Fruit fly (Drosophila melanogaster) whole organism, embryonic: ENCODE results near the gene GluProRS.

ENCODE experiments used
- Bgb ChIP-seq: fragments of 200-800 bp; sonication (Bioruptor generic); IDR thresholded peaks from 2 replicates; pipeline ENCODE4 v1.3.6; 2022; ENCODE audit warnings: missing biosample characterization, missing genetic modification characterization; ENCODE audit not compliant: partially characterized antibody
- Blimp-1 ChIP-seq: fragments of 200-800 bp; sonication (Bioruptor generic); optimal IDR thresholded peaks from 3 replicates; lab custom pipeline; 2018; ENCODE audit warnings: missing biosample characterization, missing genetic modification characterization, mild to moderate bottlenecking, moderate library complexity, missing genetic modification reagents
- C15 ChIP-seq: fragments of 200-800 bp; sonication (Bioruptor generic); IDR thresholded peaks from 3 replicates; pipeline ENCODE4 v1.3.6; 2022; ENCODE audit warnings: missing biosample characterization, missing genetic modification characterization
- CG10979 ChIP-seq: fragments of 200-800 bp; sonication (Bioruptor generic); optimal IDR thresholded peaks from 2 replicates; lab custom pipeline; 2018; ENCODE audit warnings: missing biosample characterization, mild to moderate bottlenecking, missing genetic modification characterization, moderate library complexity
- CG11398 ChIP-seq: fragments of 200-800 bp; sonication (Bioruptor generic); optimal IDR thresholded peaks from 2 replicates; lab custom pipeline; 2016; ENCODE audit warnings: missing biosample characterization, missing genetic modification characterization
- CG11560 ChIP-seq: fragments of 200-800 bp; sonication (Bioruptor generic); IDR thresholded peaks from 3 replicates; pipeline ENCODE4 v1.3.6; 2022; ENCODE audit warnings: missing biosample characterization, missing genetic modification characterization
- CG11696 ChIP-seq: fragments of 200-800 bp; sonication (Bioruptor generic); IDR thresholded peaks from 2 replicates; pipeline ENCODE4 v1.3.6; 2022; ENCODE audit warnings: missing biosample characterization, missing genetic modification characterization
- CG15696 ChIP-seq: fragments of 200-800 bp; sonication (Bioruptor generic); optimal IDR thresholded peaks from 2 replicates; lab custom pipeline; 2019; ENCODE audit warnings: missing biosample characterization, mild to moderate bottlenecking, missing genetic modification characterization, moderate library complexity
- CG34224 ChIP-seq: fragments of 200-800 bp; sonication (Bioruptor generic); IDR thresholded peaks from 3 replicates; pipeline ENCODE4 v1.3.6; 2022; ENCODE audit warnings: missing biosample characterization, missing genetic modification characterization; ENCODE audit not compliant: partially characterized antibody
- CG34376 ChIP-seq: fragments of 200-800 bp; sonication (Bioruptor generic); optimal IDR thresholded peaks from 2 replicates; lab custom pipeline; 2018; ENCODE audit warnings: missing biosample characterization, mild to moderate bottlenecking, missing genetic modification characterization
- CG42726 ChIP-seq: fragments of 200-800 bp; sonication (Bioruptor generic); IDR thresholded peaks from 2 replicates; pipeline ENCODE4 v1.3.6; 2022; ENCODE audit warnings: missing biosample characterization, missing genetic modification characterization; ENCODE audit not compliant: partially characterized antibody
- CG5245 ChIP-seq: fragments of 200-800 bp; sonication (Bioruptor generic); optimal IDR thresholded peaks from 3 replicates; lab custom pipeline; 2016; ENCODE audit warnings: missing biosample characterization, missing genetic modification characterization
- CG6175 ChIP-seq: fragments of 200-800 bp; sonication (Bioruptor generic); IDR thresholded peaks from 3 replicates; pipeline ENCODE4 v1.3.6; 2022; ENCODE audit warnings: missing biosample characterization, missing genetic modification characterization
- CG6654 ChIP-seq: fragments of 200-800 bp; sonication (Bioruptor generic); optimal IDR thresholded peaks from 2 replicates; lab custom pipeline; 2017; ENCODE audit warnings: missing biosample characterization, mild to moderate bottlenecking, missing genetic modification characterization
- CG9932 ChIP-seq: fragments of 200-800 bp; sonication (Bioruptor generic); IDR thresholded peaks from 2 replicates; pipeline ENCODE4 v1.3.6; 2022; ENCODE audit warnings: missing biosample characterization, missing genetic modification characterization
- Chrac-16 ChIP-seq: fragments of 200-800 bp; sonication (Bioruptor generic); optimal IDR thresholded peaks from 3 replicates; lab custom pipeline; 2016; ENCODE audit warnings: missing biosample characterization, missing genetic modification characterization
- Fer1 ChIP-seq: fragments of 200-800 bp; sonication (Bioruptor generic); optimal IDR thresholded peaks from 2 replicates; lab custom pipeline; 2017; ENCODE audit warnings: missing biosample characterization, mild to moderate bottlenecking, missing genetic modification characterization
- HmgZ ChIP-seq: fragments of 200-800 bp; sonication (Bioruptor generic); optimal IDR thresholded peaks from 2 replicates; lab custom pipeline; 2018; ENCODE audit warnings: missing biosample characterization, mild to moderate bottlenecking, missing genetic modification characterization
- NC2α ChIP-seq: fragments of 200-800 bp; sonication (Bioruptor generic); optimal IDR thresholded peaks from 2 replicates; lab custom pipeline; 2016; ENCODE audit warnings: missing biosample characterization, missing genetic modification characterization
- NfI ChIP-seq: fragments of 200-800 bp; sonication (Bioruptor generic); optimal IDR thresholded peaks from 3 replicates; lab custom pipeline; 2018; ENCODE audit warnings: missing biosample characterization, mild to moderate bottlenecking, missing genetic modification characterization, moderate library complexity
- Oli ChIP-seq: fragments of 200-800 bp; sonication (Bioruptor generic); optimal IDR thresholded peaks from 2 replicates; lab custom pipeline; 2018; ENCODE audit warnings: missing biosample characterization, mild to moderate bottlenecking, missing genetic modification characterization, moderate library complexity
- Opbp ChIP-seq: fragments of 200-800 bp; sonication (Bioruptor generic); IDR thresholded peaks from 3 replicates; pipeline ENCODE4 v1.3.6; 2022; ENCODE audit warnings: missing biosample characterization, missing genetic modification characterization; ENCODE audit not compliant: partially characterized antibody
- PHDP ChIP-seq: fragments of 200-800 bp; sonication (Bioruptor generic); optimal IDR thresholded peaks from 3 replicates; lab custom pipeline; 2018; ENCODE audit warnings: missing biosample characterization, mild to moderate bottlenecking, missing genetic modification characterization, moderate library complexity
- Ptx1 ChIP-seq: fragments of 200-800 bp; sonication (Bioruptor generic); IDR thresholded peaks from 2 replicates; pipeline ENCODE4 v1.3.6; 2022; ENCODE audit warnings: missing biosample characterization, missing genetic modification characterization
- Rfx ChIP-seq: fragments of 200-800 bp; sonication (Bioruptor generic); IDR thresholded peaks from 2 replicates; pipeline ENCODE4 v1.3.6; 2022; ENCODE audit warnings: missing biosample characterization, missing genetic modification characterization
- Sry-β ChIP-seq: fragments of 200-800 bp; sonication (Bioruptor generic); optimal IDR thresholded peaks from 2 replicates; lab custom pipeline; 2018; ENCODE audit warnings: missing biosample characterization, mild to moderate bottlenecking, missing genetic modification characterization, moderate library complexity
- ab ChIP-seq: fragments of 200-800 bp; sonication (Bioruptor generic); optimal IDR thresholded peaks from 2 replicates; lab custom pipeline; 2016; ENCODE audit warnings: missing biosample characterization, missing genetic modification characterization
- ase ChIP-seq: fragments of 200-800 bp; sonication (Bioruptor generic); IDR thresholded peaks from 3 replicates; pipeline ENCODE4 v1.3.6; 2022; ENCODE audit warnings: missing biosample characterization, missing genetic modification characterization
- bab2 ChIP-seq: fragments of 200-800 bp; sonication (Bioruptor generic); optimal IDR thresholded peaks from 2 replicates; lab custom pipeline; 2016; ENCODE audit warnings: missing biosample characterization, missing genetic modification characterization
- btn ChIP-seq: fragments of 200-800 bp; sonication (Bioruptor generic); optimal IDR thresholded peaks from 2 replicates; lab custom pipeline; 2016; ENCODE audit warnings: missing biosample characterization, missing genetic modification characterization
- cad ChIP-seq: fragments of >200 bp; optimal IDR thresholded peaks from 2 replicates; lab custom pipeline; 2017; ENCODE audit warnings: missing biosample characterization, missing genetic modification characterization
- croc ChIP-seq: fragments of 200-800 bp; sonication (Bioruptor generic); conservative IDR thresholded peaks from 3 replicates; pipeline ENCODE4 v1.3.6; 2022; ENCODE audit warnings: missing biosample characterization, missing genetic modification characterization
- crol ChIP-seq: fragments of 200-800 bp; sonication (Bioruptor generic); IDR thresholded peaks from 2 replicates; pipeline ENCODE4 v1.3.6; 2022; ENCODE audit warnings: missing biosample characterization, missing genetic modification characterization
- crp ChIP-seq, 2 experiments: fragments of 200-800 bp; sonication (Bioruptor generic); optimal IDR thresholded peaks; 2 replicates in 1 of 2; 3 replicates in 1 of 2; lab custom pipeline; 2017; ENCODE audit warnings: missing biosample characterization in 2 of 2, missing genetic modification characterization in 2 of 2, mild to moderate bottlenecking in 1 of 2, moderate library complexity in 1 of 2
- fu2 ChIP-seq: fragments of 200-800 bp; sonication (Bioruptor generic); optimal IDR thresholded peaks from 2 replicates; lab custom pipeline; 2016; ENCODE audit warnings: missing biosample characterization, missing genetic modification characterization
- gce ChIP-seq: fragments of 200-800 bp; sonication (Bioruptor generic); IDR thresholded peaks from 3 replicates; pipeline ENCODE4 v1.3.6; 2022; ENCODE audit warnings: missing biosample characterization, missing genetic modification characterization
- gcm ChIP-seq: fragments of 200-800 bp; sonication (Bioruptor generic); optimal IDR thresholded peaks from 2 replicates; lab custom pipeline; 2019; ENCODE audit warnings: missing biosample characterization, mild to moderate bottlenecking, missing genetic modification characterization, moderate library complexity
- gro ChIP-seq: fragments of 200-800 bp; sonication (Bioruptor generic); optimal IDR thresholded peaks from 2 replicates; lab custom pipeline; 2016; ENCODE audit warnings: missing biosample characterization, missing genetic modification characterization
- hbn ChIP-seq: fragments of 200-800 bp; sonication (Bioruptor generic); IDR thresholded peaks from 2 replicates; pipeline ENCODE4 v1.3.6; 2022; ENCODE audit warnings: missing biosample characterization, missing genetic modification characterization; ENCODE audit not compliant: partially characterized antibody
- lilli ChIP-seq: fragments of 200-800 bp; sonication (Bioruptor generic); optimal IDR thresholded peaks from 3 replicates; lab custom pipeline; 2016; ENCODE audit warnings: missing biosample characterization, missing genetic modification characterization
- pzg ChIP-seq: fragments of 200-800 bp; sonication (Bioruptor generic); optimal IDR thresholded peaks from 3 replicates; lab custom pipeline; 2018; ENCODE audit warnings: missing biosample characterization, mild to moderate bottlenecking, missing genetic modification characterization, moderate library complexity
- repo ChIP-seq: fragments of 200-800 bp; sonication (Bioruptor generic); optimal IDR thresholded peaks from 2 replicates; lab custom pipeline; 2016; ENCODE audit warnings: missing biosample characterization, missing genetic modification characterization
- sc ChIP-seq, 3 experiments: fragments of >200 bp in 2 of 3; fragments of 200-800 bp in 1 of 3; sonication (Bioruptor generic) in 1 of 3; optimal IDR thresholded peaks; 2 replicates in 2 of 3; 3 replicates in 1 of 3; lab custom pipeline; 2017; ENCODE audit warnings: mild to moderate bottlenecking in 1 of 3, missing biosample characterization in 1 of 3, missing genetic modification characterization in 1 of 3, missing genetic modification reagents in 1 of 3
- slp2 ChIP-seq: fragments of 200-800 bp; sonication (Bioruptor generic); optimal IDR thresholded peaks from 2 replicates; lab custom pipeline; 2016; ENCODE audit warnings: missing biosample characterization, missing genetic modification characterization
- sqz ChIP-seq: fragments of 200-800 bp; sonication (Bioruptor generic); optimal IDR thresholded peaks from 3 replicates; lab custom pipeline; 2018; ENCODE audit warnings: missing biosample characterization, mild to moderate bottlenecking, missing genetic modification characterization
- tio ChIP-seq: fragments of 200-800 bp; sonication (Bioruptor generic); optimal IDR thresholded peaks from 2 replicates; lab custom pipeline; 2017; ENCODE audit warnings: missing biosample characterization, missing genetic modification characterization, inconsistent platforms
- tup ChIP-seq: fragments of 200-800 bp; sonication (Bioruptor generic); optimal IDR thresholded peaks from 2 replicates; lab custom pipeline; 2016; ENCODE audit warnings: missing biosample characterization, mild to moderate bottlenecking, missing genetic modification characterization, moderate library complexity
- unpg ChIP-seq: fragments of 200-800 bp; sonication (Bioruptor generic); optimal IDR thresholded peaks from 3 replicates; lab custom pipeline; 2018; ENCODE audit warnings: missing biosample characterization, mild to moderate bottlenecking, missing genetic modification characterization, moderate library complexity
- zen ChIP-seq: fragments of 200-800 bp; sonication (Bioruptor generic); optimal IDR thresholded peaks from 3 replicates; lab custom pipeline; 2018; ENCODE audit warnings: missing biosample characterization, mild to moderate bottlenecking, missing genetic modification characterization, moderate library complexity

GluProRS gene

dm6 chr3R:23920874-23921539 lies 37.2 kb downstream of the GluProRS start:
- TF ChIP-seq CG11560 (tag; lab: Robert Waterston, UW), result no peak
- peak; percentile 58 for TF ChIP-seq NfI
- no peak for TF ChIP-seq bab2 (GFP tag; lab: Kevin White, UChicago)
- TF ChIP-seq ase, result peak; percentile 30; the same call in 1 of the 3 replicates
- TF ChIP-seq repo, result no peak
- no peak for TF ChIP-seq NC2α (GFP tag; lab: Kevin White, UChicago)
- TF ChIP-seq CG6654 (GFP tag; lab: Kevin White, UChicago), result no peak
- TF ChIP-seq CG34376 (GFP tag; lab: Kevin White, UChicago), result peak; percentile 55
- TF ChIP-seq Fer1 (GFP tag; lab: Kevin White, UChicago), result peak; percentile 46
- 0 out of 2 replicates have a peak, but pooled peaks have one; percentile 39 for TF ChIP-seq CG11696 (GFP tag; lab: Robert Waterston, UW)
- no peak for TF ChIP-seq Opbp (GFP tag; lab: Robert Waterston, UW)
- TF ChIP-seq Sry-β, result no peak
- TF ChIP-seq CG5245 (GFP tag; lab: Kevin White, UChicago), result no peak
- peak; percentile 49 for TF ChIP-seq CG11398 (GFP tag; lab: Kevin White, UChicago)
- TF ChIP-seq CG6175, result no peak
- TF ChIP-seq btn (GFP tag; lab: Kevin White, UChicago), result no peak
- no peak for TF ChIP-seq cad (GFP tag; lab: Kevin White, UChicago)
- peak; percentile 48; the same call in 1 of the 3 replicates for TF ChIP-seq C15 (GFP tag; lab: Robert Waterston, UW)
- TF ChIP-seq slp2 (GFP tag; lab: Kevin White, UChicago), result no peak
- no peak for TF ChIP-seq CG34224 (GFP tag; lab: Robert Waterston, UW)
- peak; percentile 44 for TF ChIP-seq lilli (GFP tag; lab: Kevin White, UChicago)
- TF ChIP-seq CG9932 (GFP tag; lab: Robert Waterston, UW), result peak; percentile 89
- TF ChIP-seq Oli, result no peak
- peak; percentile 55 for TF ChIP-seq PHDP
- TF ChIP-seq crp (GFP tag; optimal IDR thresholded peaks at IDR 0.05; lab: Kevin White, UChicago), result no peak
- TF ChIP-seq Rfx (GFP tag; lab: Robert Waterston, UW), result peak; percentile 90
- TF ChIP-seq Ptx1 (GFP tag; lab: Robert Waterston, UW), result peak; percentile 24; the same call in 1 of the 2 replicates
- TF ChIP-seq Chrac-16 (GFP tag; lab: Kevin White, UChicago), result peak; percentile 9
- peak; percentile 2 for TF ChIP-seq pzg (GFP tag; lab: Kevin White, UChicago)
- TF ChIP-seq gce (GFP tag; lab: Robert Waterston, UW), result no peak
- no peak for TF ChIP-seq sqz (GFP tag; lab: Kevin White, UChicago)
- no peak for TF ChIP-seq tup (GFP tag; lab: Kevin White, UChicago)
- TF ChIP-seq crol (GFP tag; lab: Robert Waterston, UW), result peak; percentile 35
- no peak for TF ChIP-seq tio
- TF ChIP-seq Bgb (GFP tag; lab: Robert Waterston, UW), result no peak
- TF ChIP-seq gro, result peak; percentile 64
- TF ChIP-seq zen (tag; lab: Kevin White, UChicago), result no peak
- TF ChIP-seq sc (optimal IDR thresholded peaks at IDR 0.05; lab: Kevin White, UChicago), result no peak
- TF ChIP-seq sc (GFP tag; optimal IDR thresholded peaks at IDR 0.05; lab: Kevin White, UChicago), result no peak
- peak; percentile 19 for TF ChIP-seq CG15696
- no peak for TF ChIP-seq Blimp-1 (GFP tag; lab: Kevin White, UChicago)
- no peak for TF ChIP-seq croc
- TF ChIP-seq unpg, result peak; percentile 43
- TF ChIP-seq ab (GFP tag; lab: Kevin White, UChicago), result peak; percentile 26
- no peak for TF ChIP-seq hbn (GFP tag; lab: Robert Waterston, UW)
- TF ChIP-seq gcm (GFP tag; lab: Kevin White, UChicago), result no peak
- TF ChIP-seq fu2 (GFP tag; lab: Kevin White, UChicago), result peak; percentile 65
- TF ChIP-seq CG42726, result no peak
- TF ChIP-seq CG10979 (tag; lab: Kevin White, UChicago), result no peak
- TF ChIP-seq HmgZ, result peak; percentile 81
